Worm (Caenorhabditis elegans): ENCODE data around the gene K10C9.1.

DNA sequence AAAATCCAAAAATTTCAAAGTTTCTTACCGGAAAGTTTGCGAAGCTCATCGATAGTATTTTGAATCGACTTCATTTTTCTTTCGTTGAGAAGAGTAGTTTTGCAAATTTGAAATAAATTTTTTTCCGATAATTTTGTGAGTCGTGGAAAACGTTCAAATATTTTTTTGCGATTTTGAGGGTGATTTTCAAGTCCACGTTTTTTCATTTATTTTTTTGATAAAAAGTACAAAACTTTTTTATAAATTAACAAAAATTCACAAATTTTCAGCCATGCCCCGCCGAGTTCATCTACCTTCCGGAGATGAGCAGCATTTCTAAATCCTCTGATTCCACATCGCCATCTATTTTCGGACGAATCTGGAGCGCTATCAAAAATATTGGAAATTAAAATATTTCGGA is 7.6 kb upstream of the K10C9.1 start, which contains the start of gene K10C9.7:
- TF ChIP-seq nhr-76 (tag; optimal IDR thresholded peaks at IDR 0.05): no peak
- TF ChIP-seq aly-2 (tag; optimal IDR thresholded peaks at IDR 0.05): no peak
- no peak for TF ChIP-seq unc-39 (tag; optimal IDR thresholded peaks at IDR 0.05)
- TF ChIP-seq sea-2 (GFP tag; optimal IDR thresholded peaks at IDR 0.05): no peak
